Worm (Caenorhabditis elegans) whole organism, L3 larva: ENCODE results near the gene H11E01.3.

ENCODE experiments used
- R02D3.7 ChIP-seq: fragments of 150-350 bp; optimal IDR thresholded peaks from 2 replicates; lab custom pipeline; 2014; ENCODE audit warnings: missing biosample characterization, missing genetic modification characterization
- ZK546.5 ChIP-seq: sonication (generic microtip); optimal IDR thresholded peaks from 2 replicates; lab custom pipeline; 2017; ENCODE audit warnings: missing biosample characterization, missing genetic modification characterization
- aly-2 ChIP-seq: fragments of 150-350 bp; optimal IDR thresholded peaks from 2 replicates; lab custom pipeline; 2014; ENCODE audit warnings: missing biosample characterization, missing genetic modification characterization
- ama-1 ChIP-seq: fragments of 150-350 bp; optimal IDR thresholded peaks from 2 replicates; lab custom pipeline; 2018
- ceh-82 ChIP-seq: fragments of 150-350 bp; optimal IDR thresholded peaks from 2 replicates; lab custom pipeline; 2014; ENCODE audit warnings: missing biosample characterization, missing genetic modification characterization
- ceh-9 ChIP-seq: sonication (generic microtip); optimal IDR thresholded peaks from 2 replicates; lab custom pipeline; 2018; ENCODE audit warnings: missing biosample characterization, missing genetic modification characterization
- daf-12 ChIP-seq: fragments of 150-350 bp; optimal IDR thresholded peaks from 2 replicates; lab custom pipeline; 2014; ENCODE audit warnings: missing biosample characterization, missing genetic modification reagents, missing genetic modification characterization
- egl-27 ChIP-seq: sonication (generic microtip); optimal IDR thresholded peaks from 4 replicates; lab custom pipeline; 2017; ENCODE audit warnings: missing biosample characterization, missing genetic modification reagents, missing genetic modification characterization
- egl-5 ChIP-seq: fragments of 150-350 bp; optimal IDR thresholded peaks from 2 replicates; lab custom pipeline; 2017; ENCODE audit warnings: missing biosample characterization, missing genetic modification reagents, missing genetic modification characterization, inconsistent platforms
- elt-1 ChIP-seq: fragments of 150-350 bp; optimal IDR thresholded peaks from 2 replicates; lab custom pipeline; 2014; ENCODE audit warnings: missing biosample characterization, missing genetic modification characterization
- elt-2 ChIP-seq: sonication (generic microtip); optimal IDR thresholded peaks from 2 replicates; lab custom pipeline; 2016; ENCODE audit warnings: missing genetic modification reagents, mild to moderate bottlenecking, missing genetic modification characterization, missing compliant biosample characterization
- elt-3 ChIP-seq, 3 experiments: fragments of 150-350 bp in 1 of 3; sonication (generic microtip) in 2 of 3; optimal IDR thresholded peaks; 2 replicates in 2 of 3; 4 replicates in 1 of 3; lab custom pipeline; 2014 to 2017; ENCODE audit warnings: missing biosample characterization in 3 of 3, missing genetic modification characterization in 3 of 3
- fkh-10 ChIP-seq: sonication (generic microtip); optimal IDR thresholded peaks from 2 replicates; lab custom pipeline; 2017; ENCODE audit warnings: missing biosample characterization, missing genetic modification reagents, missing genetic modification characterization
- fkh-2 ChIP-seq: fragments of 150-350 bp; optimal IDR thresholded peaks from 2 replicates; lab custom pipeline; 2014; ENCODE audit warnings: missing biosample characterization, missing genetic modification reagents, missing genetic modification characterization
- hmg-11 ChIP-seq: sonication (generic microtip); optimal IDR thresholded peaks from 2 replicates; lab custom pipeline; 2016; ENCODE audit warnings: missing genetic modification characterization, missing compliant biosample characterization
- lin-15B ChIP-seq: fragments of 150-350 bp; optimal IDR thresholded peaks from 2 replicates; lab custom pipeline; 2014; ENCODE audit warnings: missing biosample characterization, missing genetic modification characterization
- lin-39 ChIP-seq: fragments of 150-350 bp; optimal IDR thresholded peaks from 2 replicates; lab custom pipeline; 2018; ENCODE audit warnings: missing biosample characterization, missing genetic modification reagents, missing genetic modification characterization
- lsy-12 ChIP-seq: sonication (generic microtip); optimal IDR thresholded peaks from 2 replicates; lab custom pipeline; 2016; ENCODE audit warnings: mild to moderate bottlenecking, missing genetic modification characterization, missing compliant biosample characterization
- mml-1 ChIP-seq: fragments of 150-350 bp; sonication (generic microtip); optimal IDR thresholded peaks from 3 replicates; lab custom pipeline; 2014; ENCODE audit warnings: missing biosample characterization, missing genetic modification characterization
- nfya-1 ChIP-seq: sonication (generic microtip); optimal IDR thresholded peaks from 2 replicates; lab custom pipeline; 2017; ENCODE audit warnings: missing genetic modification characterization, mild to moderate bottlenecking, missing compliant biosample characterization, antibody characterized with exemption, moderate library complexity; ENCODE audit not compliant: insufficient read depth
- nhr-11 ChIP-seq: fragments of 150-350 bp; optimal IDR thresholded peaks from 2 replicates; lab custom pipeline; 2014; ENCODE audit warnings: missing biosample characterization, missing genetic modification characterization
- nhr-12 ChIP-seq: fragments of 150-350 bp; optimal IDR thresholded peaks from 2 replicates; lab custom pipeline; 2014; ENCODE audit warnings: missing biosample characterization, missing genetic modification characterization
- nhr-23 ChIP-seq: fragments of 150-350 bp; optimal IDR thresholded peaks from 2 replicates; lab custom pipeline; 2014; ENCODE audit warnings: missing biosample characterization, missing genetic modification reagents, missing genetic modification characterization
- nhr-237 ChIP-seq: fragments of 150-350 bp; optimal IDR thresholded peaks from 2 replicates; lab custom pipeline; 2014; ENCODE audit warnings: missing biosample characterization, missing genetic modification characterization
- nhr-25 ChIP-seq: sonication (generic microtip); optimal IDR thresholded peaks from 2 replicates; lab custom pipeline; 2017; ENCODE audit warnings: missing biosample characterization, missing genetic modification characterization
- nhr-43 ChIP-seq: sonication (generic microtip); optimal IDR thresholded peaks from 2 replicates; lab custom pipeline; 2016; ENCODE audit warnings: mild to moderate bottlenecking, missing genetic modification characterization, missing compliant biosample characterization; ENCODE audit not compliant: poor library complexity, severe bottlenecking
- nhr-77 ChIP-seq: fragments of 150-350 bp; optimal IDR thresholded peaks from 2 replicates; lab custom pipeline; 2014; ENCODE audit warnings: missing biosample characterization, missing genetic modification characterization
- pqm-1 ChIP-seq: fragments of 150-350 bp; optimal IDR thresholded peaks from 2 replicates; lab custom pipeline; 2017; ENCODE audit warnings: missing biosample characterization, missing genetic modification characterization, inconsistent platforms
- sea-2 ChIP-seq: fragments of 150-350 bp; sonication (generic microtip); optimal IDR thresholded peaks from 4 replicates; lab custom pipeline; 2014; ENCODE audit warnings: missing biosample characterization, missing genetic modification reagents, missing genetic modification characterization
- snpc-4 ChIP-seq: fragments of 150-350 bp; optimal IDR thresholded peaks from 2 replicates; lab custom pipeline; 2014; ENCODE audit warnings: missing biosample characterization, missing genetic modification characterization
- unc-39 ChIP-seq: sonication (generic microtip); optimal IDR thresholded peaks from 4 replicates; lab custom pipeline; 2017; ENCODE audit warnings: missing biosample characterization, missing genetic modification characterization
- unc-62 ChIP-seq: fragments of 150-350 bp; sonication (generic microtip); optimal IDR thresholded peaks from 4 replicates; lab custom pipeline; 2014; ENCODE audit warnings: missing biosample characterization, missing genetic modification reagents, missing genetic modification characterization
- zag-1 ChIP-seq: fragments of 150-350 bp; optimal IDR thresholded peaks from 2 replicates; lab custom pipeline; 2014; ENCODE audit warnings: missing biosample characterization, missing genetic modification characterization
- ztf-4 ChIP-seq: fragments of 150-350 bp; optimal IDR thresholded peaks from 2 replicates; lab custom pipeline; 2014; ENCODE audit warnings: missing biosample characterization, missing genetic modification characterization

The H11E01.3 gene

DNA sequence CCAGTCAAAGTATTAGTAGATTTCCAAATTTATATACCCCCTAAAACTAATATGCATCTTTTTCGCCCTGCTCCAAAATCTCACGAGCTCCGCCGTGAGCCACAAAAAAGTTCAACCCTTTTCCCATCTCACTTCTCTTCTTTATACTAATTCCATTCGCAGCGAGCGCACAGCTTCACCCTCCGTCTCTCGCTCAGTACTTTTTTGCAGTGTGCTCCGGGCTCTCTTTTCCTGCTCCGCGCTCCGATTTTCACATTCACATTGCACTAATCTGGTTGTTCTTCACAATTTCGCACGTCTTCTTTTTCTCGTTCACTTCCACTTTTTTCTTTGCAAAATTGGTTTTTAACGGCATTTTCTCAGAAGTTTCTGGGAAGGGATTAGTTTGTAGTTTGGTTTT, 5.4 kb upstream of the H11E01.3 start:
- TF ChIP-seq nhr-12: no peak
- peak; percentile 31 for TF ChIP-seq nfya-1 (tag; lab: Kevin White, UChicago)
- TF ChIP-seq lin-39: peak; percentile 45
- TF ChIP-seq hmg-11 (tag; lab: Kevin White, UChicago): peak; percentile 52

DNA sequence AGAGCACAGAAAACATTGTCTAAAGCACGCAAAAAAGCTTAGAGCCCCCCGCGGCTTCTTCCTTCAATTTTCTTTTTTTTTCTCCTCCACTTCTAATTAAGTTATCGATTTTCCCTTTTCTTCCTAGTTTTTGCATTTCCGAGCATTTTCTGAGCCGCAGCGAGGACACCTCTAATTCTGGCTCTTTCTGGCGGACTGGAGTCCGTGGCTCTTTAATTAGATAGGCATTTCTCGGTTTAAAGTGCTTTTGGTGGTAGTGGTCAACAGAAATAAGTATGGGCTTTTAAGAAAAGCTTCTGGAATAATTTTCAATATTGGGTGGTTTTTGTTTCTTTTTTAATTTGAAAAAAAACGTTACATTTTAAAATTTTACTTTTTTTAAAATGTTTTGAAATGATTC, 3.1 kb upstream of the H11E01.3 start:
- no peak for TF ChIP-seq egl-5 (tag; lab: Kevin White, UChicago)
- TF ChIP-seq zag-1 (tag; lab: Kevin White, UChicago): no peak
- TF ChIP-seq unc-62 (GFP tag; lab: Kevin White, UChicago): no peak
- no peak for TF ChIP-seq ceh-82 (tag; lab: Kevin White, UChicago)
- TF ChIP-seq mml-1 (tag; lab: Kevin White, UChicago): no peak
- no peak for TF ChIP-seq elt-1 (tag; lab: Kevin White, UChicago)
- TF ChIP-seq ztf-4 (tag; lab: Kevin White, UChicago): no peak
- no peak for TF ChIP-seq snpc-4 (tag; lab: Kevin White, UChicago)
- no peak for TF ChIP-seq elt-3 (tag; optimal IDR thresholded peaks at IDR 0.05; lab: Kevin White, UChicago)
- TF ChIP-seq nhr-11 (tag; lab: Kevin White, UChicago): no peak
- TF ChIP-seq lsy-12 (tag; lab: Kevin White, UChicago): no peak
- TF ChIP-seq nhr-43: no peak
- no peak for TF ChIP-seq R02D3.7 (tag; lab: Kevin White, UChicago)

DNA sequence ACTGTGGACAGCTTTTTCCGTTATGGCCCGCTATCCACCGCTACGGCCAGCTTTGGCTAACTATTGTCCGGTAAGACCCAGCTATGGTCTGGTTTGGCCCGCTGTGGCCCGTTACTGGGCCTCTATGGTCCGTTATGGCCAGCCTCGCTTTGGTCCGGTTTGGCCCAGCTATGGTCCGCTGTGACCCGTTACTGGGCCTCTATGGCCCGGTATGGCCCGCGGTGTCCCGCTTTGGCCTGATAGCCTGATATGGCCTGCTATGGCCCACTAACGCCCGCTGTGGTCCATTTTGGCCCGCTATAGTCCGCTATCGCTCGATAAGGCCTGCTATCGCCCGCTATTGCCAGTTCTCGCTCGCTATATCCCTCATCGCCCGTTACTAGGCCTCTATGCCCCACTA, 2.2 kb upstream of the H11E01.3 start:
- TF ChIP-seq nhr-43: no peak
- no peak for TF ChIP-seq ceh-9 (tag; lab: Kevin White, UChicago)
- TF ChIP-seq lin-39: no peak
- TF ChIP-seq lin-15B: no peak
- TF ChIP-seq elt-3 (tag; optimal IDR thresholded peaks at IDR 0.05; lab: Kevin White, UChicago): no peak
- no peak for TF ChIP-seq daf-12
- no peak for TF ChIP-seq aly-2

DNA sequence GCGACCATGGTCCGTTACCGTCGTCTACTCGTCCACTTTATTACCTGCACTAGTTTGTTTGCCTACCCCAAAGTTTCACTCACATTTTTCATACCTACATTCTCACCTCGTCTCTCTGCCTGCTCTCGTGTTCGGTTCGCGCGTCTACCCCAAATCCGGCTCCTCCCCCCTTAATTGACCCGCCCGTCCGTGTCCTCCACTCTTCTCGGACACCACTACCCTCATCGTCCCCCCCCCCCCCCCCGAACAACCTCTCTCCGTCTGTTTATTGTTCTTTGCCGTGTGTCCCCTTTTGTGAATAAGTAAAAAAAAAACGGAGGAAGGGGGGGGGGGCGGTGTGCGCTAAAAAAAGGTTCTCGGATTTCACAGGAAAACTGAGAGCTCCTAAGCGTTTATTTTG, 1.7 kb upstream of the H11E01.3 start:
- TF ChIP-seq ZK546.5 (no peak), R02D3.7 (tag; lab: Kevin White, UChicago) (no peak), nhr-77 (tag; lab: Kevin White, UChicago) (no peak), zag-1 (tag; lab: Kevin White, UChicago) (no peak), ama-1 (no peak), sea-2 (no peak), egl-27 (tag; lab: Kevin White, UChicago) (no peak), ztf-4 (tag; lab: Kevin White, UChicago) (no peak), lin-15B (no peak), ceh-9 (tag; lab: Kevin White, UChicago) (no peak), nhr-25 (tag; lab: Kevin White, UChicago) (no peak), daf-12 (no peak)

DNA sequence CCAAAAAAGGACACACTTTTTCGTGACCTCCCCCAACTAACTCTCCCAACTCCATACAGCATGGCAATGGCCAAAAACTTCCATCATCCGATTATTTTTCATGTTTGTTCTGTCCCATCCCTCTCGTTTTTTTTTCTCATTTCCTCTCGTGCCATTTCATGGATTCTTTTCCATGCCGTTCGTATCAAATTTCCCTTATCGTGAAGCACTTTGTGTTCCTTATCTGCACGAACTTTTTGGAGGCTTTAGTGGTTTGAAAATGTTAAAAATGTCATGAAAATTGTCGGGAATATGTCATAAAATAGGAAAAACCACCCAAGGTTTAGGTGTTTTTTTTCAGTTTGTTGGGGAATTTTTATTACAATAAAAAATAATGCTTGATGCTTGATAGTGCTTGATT, 997 bp upstream of the H11E01.3 start:
- no peak for TF ChIP-seq snpc-4 (tag; lab: Kevin White, UChicago)
- TF ChIP-seq elt-1 (tag; lab: Kevin White, UChicago): no peak
- TF ChIP-seq fkh-2 (tag; lab: Kevin White, UChicago): no peak
- no peak for TF ChIP-seq pqm-1 (tag; lab: Kevin White, UChicago)
- TF ChIP-seq nhr-237 (tag; lab: Kevin White, UChicago): no peak
- peak; percentile 75 for TF ChIP-seq elt-2 (tag; lab: Kevin White, UChicago)
- TF ChIP-seq ceh-82 (tag; lab: Kevin White, UChicago): no peak
- TF ChIP-seq nhr-23 (tag; lab: Kevin White, UChicago): no peak

DNA sequence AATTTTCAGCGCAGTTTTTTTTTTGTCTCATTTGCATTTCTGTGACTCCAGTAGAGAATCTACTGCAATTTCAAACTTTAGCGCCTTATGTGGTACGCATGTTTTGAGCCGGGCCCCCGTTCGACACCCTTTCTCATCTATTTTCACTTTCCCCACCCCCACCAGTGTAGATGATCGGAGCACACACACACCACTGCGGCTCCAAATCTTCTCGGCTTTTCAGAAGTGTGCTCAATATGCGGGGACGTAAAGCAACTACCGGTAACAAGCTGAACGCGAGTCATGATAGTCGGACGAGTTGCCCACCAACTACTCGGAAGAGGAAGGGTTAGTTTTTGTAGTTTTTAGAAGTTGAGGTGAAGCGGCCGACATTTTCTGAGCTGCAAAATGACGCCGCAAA, 8.2 kb downstream of the H11E01.3 start:
- TF ChIP-seq fkh-10 (no peak), egl-27 (tag; lab: Kevin White, UChicago) (no peak), pqm-1 (tag; lab: Kevin White, UChicago) (no peak), unc-62 (GFP tag; lab: Kevin White, UChicago) (no peak), snpc-4 (tag; lab: Kevin White, UChicago) (no peak), aly-2 (no peak), unc-39 (tag; lab: Kevin White, UChicago) (no peak), nhr-77 (tag; lab: Kevin White, UChicago) (no peak), nhr-25 (tag; lab: Kevin White, UChicago) (no peak)
